Fruit fly (Drosophila melanogaster) whole organism, wandering third instar larva: ENCODE results near the gene CG43318.

ENCODE experiments used
- Abd-B ChIP-seq: fragments of >200 bp; optimal IDR thresholded peaks from 2 replicates; lab custom pipeline; 2017; ENCODE audit warnings: missing biosample characterization, missing genetic modification characterization
- CG32264 ChIP-seq: fragments of 200-800 bp; sonication (Bioruptor generic); optimal IDR thresholded peaks from 2 replicates; lab custom pipeline; 2016; ENCODE audit warnings: missing biosample characterization, missing genetic modification characterization
- CG9705 ChIP-seq: fragments of 200-800 bp; sonication (Bioruptor generic); optimal IDR thresholded peaks from 2 replicates; lab custom pipeline; 2018; ENCODE audit warnings: missing biosample characterization, mild to moderate bottlenecking, missing genetic modification characterization
- CrebA ChIP-seq: fragments of 200-800 bp; sonication (Bioruptor generic); optimal IDR thresholded peaks from 2 replicates; lab custom pipeline; 2016; ENCODE audit warnings: missing biosample characterization, mild to moderate bottlenecking, missing genetic modification characterization, borderline replicate concordance
- Dfd ChIP-seq: fragments of >200 bp; optimal IDR thresholded peaks from 2 replicates; lab custom pipeline; 2017; ENCODE audit warnings: missing biosample characterization, missing genetic modification characterization
- Dif ChIP-seq: fragments of 200-275, 200-300 bp; sonication (Bioruptor generic); optimal IDR thresholded peaks from 2 replicates; lab custom pipeline; 2018; ENCODE audit warnings: missing biosample characterization, missing genetic modification characterization; ENCODE audit not compliant: partially characterized antibody
- GATAd ChIP-seq: sonication (Bioruptor generic); optimal IDR thresholded peaks from 2 replicates; lab custom pipeline; 2016; ENCODE audit warnings: missing biosample characterization, missing genetic modification characterization
- HLH106 ChIP-seq: fragments of 200-800 bp; optimal IDR thresholded peaks from 3 replicates; lab custom pipeline; 2019; ENCODE audit warnings: missing biosample characterization, mild to moderate bottlenecking, missing genetic modification characterization, moderate library complexity
- Hnf4 ChIP-seq: fragments of 200-800 bp; sonication (Bioruptor generic); optimal IDR thresholded peaks from 2 replicates; lab custom pipeline; 2016; ENCODE audit warnings: missing biosample characterization, mild to moderate bottlenecking, missing genetic modification characterization
- Hr78 ChIP-seq: fragments of >200 bp; optimal IDR thresholded peaks from 2 replicates; lab custom pipeline; 2017; ENCODE audit warnings: missing biosample characterization, missing genetic modification characterization
- Hr83 ChIP-seq: fragments of 200-300 bp; sonication (Bioruptor generic); optimal IDR thresholded peaks from 2 replicates; lab custom pipeline; 2016; ENCODE audit warnings: missing biosample characterization, mild to moderate bottlenecking, missing genetic modification characterization, moderate library complexity; ENCODE audit not compliant: poor library complexity, severe bottlenecking
- Jra ChIP-seq: sonication (Bioruptor generic); optimal IDR thresholded peaks from 2 replicates; lab custom pipeline; 2016; ENCODE audit warnings: missing biosample characterization, missing genetic modification characterization
- Mio ChIP-seq: sonication (Bioruptor generic); optimal IDR thresholded peaks from 2 replicates; lab custom pipeline; 2016; ENCODE audit warnings: missing biosample characterization, missing genetic modification characterization
- Myc ChIP-seq: fragments of >200 bp; optimal IDR thresholded peaks from 2 replicates; lab custom pipeline; 2017
- N ChIP-seq: fragments of >200 bp; optimal IDR thresholded peaks from 2 replicates; lab custom pipeline; 2018; ENCODE audit warnings: missing biosample characterization, missing external identifiers, missing genetic modification characterization
- OdsH ChIP-seq: fragments of 200-800 bp; sonication (Bioruptor generic); optimal IDR thresholded peaks from 2 replicates; lab custom pipeline; 2016; ENCODE audit warnings: missing biosample characterization, mild to moderate bottlenecking, missing genetic modification characterization
- Rel ChIP-seq, 2 experiments: fragments of 200-800 bp; sonication (Bioruptor generic) in 1 of 2; optimal IDR thresholded peaks; 2 replicates in 1 of 2; 3 replicates in 1 of 2; lab custom pipeline; 2016 to 2019; ENCODE audit warnings: mild to moderate bottlenecking in 2 of 2, missing biosample characterization in 2 of 2, missing genetic modification characterization in 2 of 2, moderate library complexity in 1 of 2
- Sp1 ChIP-seq: fragments of 200-800 bp; sonication (Bioruptor generic); optimal IDR thresholded peaks from 3 replicates; lab custom pipeline; 2019; ENCODE audit warnings: missing biosample characterization, mild to moderate bottlenecking, missing genetic modification characterization, moderate library complexity
- Vsx2 ChIP-seq: fragments of 200-300, 225-300 bp; sonication (Bioruptor generic); optimal IDR thresholded peaks from 2 replicates; lab custom pipeline; 2018; ENCODE audit warnings: missing biosample characterization, missing genetic modification characterization; ENCODE audit not compliant: partially characterized antibody
- br ChIP-seq: fragments of 200-800 bp; sonication (Bioruptor generic); optimal IDR thresholded peaks from 2 replicates; lab custom pipeline; 2016; ENCODE audit warnings: missing biosample characterization, missing genetic modification characterization
- brk ChIP-seq: fragments of 200-800 bp; sonication (Bioruptor generic); optimal IDR thresholded peaks from 2 replicates; lab custom pipeline; 2016; ENCODE audit warnings: missing biosample characterization, mild to moderate bottlenecking, missing genetic modification characterization
- dl ChIP-seq, 2 experiments: fragments of 175-275, 200-275 bp in 1 of 2; fragments of 200-275 bp in 1 of 2; sonication (Bioruptor generic); optimal IDR thresholded peaks; lab custom pipeline; 2018; ENCODE audit warnings: mild to moderate bottlenecking in 2 of 2, missing biosample characterization in 2 of 2, missing genetic modification characterization in 2 of 2, moderate library complexity in 2 of 2; ENCODE audit not compliant: partially characterized antibody in 2 of 2, insufficient read depth in 1 of 2
- dmrt93B ChIP-seq: fragments of 200-800 bp; sonication (Bioruptor generic); optimal IDR thresholded peaks from 2 replicates; lab custom pipeline; 2018; ENCODE audit warnings: missing biosample characterization, mild to moderate bottlenecking, missing genetic modification characterization
- dsf ChIP-seq: sonication (Bioruptor generic); optimal IDR thresholded peaks from 2 replicates; lab custom pipeline; 2016; ENCODE audit warnings: missing biosample characterization, missing genetic modification characterization, borderline replicate concordance
- ey ChIP-seq: fragments of 200-800 bp; sonication (Bioruptor generic); optimal IDR thresholded peaks from 2 replicates; lab custom pipeline; 2016; ENCODE audit warnings: missing biosample characterization, missing genetic modification characterization
- foxo ChIP-seq, 2 experiments: fragments of 200-800 bp; sonication (Bioruptor generic); optimal IDR thresholded peaks; 2 replicates in 1 of 2; 3 replicates in 1 of 2; lab custom pipeline; 2016 to 2017; ENCODE audit warnings: missing biosample characterization in 2 of 2, missing genetic modification characterization in 2 of 2
- fru ChIP-seq: fragments of 200-800 bp; sonication (Bioruptor generic); optimal IDR thresholded peaks from 3 replicates; lab custom pipeline; 2016; ENCODE audit warnings: missing biosample characterization, mild to moderate bottlenecking, missing genetic modification characterization
- h ChIP-seq: fragments of 200-800 bp; sonication (Bioruptor generic); optimal IDR thresholded peaks from 3 replicates; lab custom pipeline; 2016; ENCODE audit warnings: missing biosample characterization, mild to moderate bottlenecking, missing genetic modification characterization
- jim ChIP-seq: fragments of 175-275, 200-325 bp; sonication (Bioruptor generic); optimal IDR thresholded peaks from 2 replicates; lab custom pipeline; 2016; ENCODE audit warnings: missing biosample characterization, mild to moderate bottlenecking, missing genetic modification characterization
- lola ChIP-seq: fragments of >200 bp; optimal IDR thresholded peaks from 2 replicates; lab custom pipeline; 2017; ENCODE audit warnings: missing biosample characterization, missing genetic modification characterization
- pan ChIP-seq: fragments of >200 bp; optimal IDR thresholded peaks from 2 replicates; lab custom pipeline; 2017
- psq ChIP-seq: fragments of 200-800 bp; sonication (Bioruptor generic); optimal IDR thresholded peaks from 3 replicates; lab custom pipeline; 2017; ENCODE audit warnings: missing biosample characterization, mild to moderate bottlenecking, missing genetic modification characterization, moderate library complexity
- rgr ChIP-seq: fragments of 200-800 bp; sonication (Bioruptor generic); optimal IDR thresholded peaks from 3 replicates; lab custom pipeline; 2016; ENCODE audit warnings: missing biosample characterization, mild to moderate bottlenecking, missing genetic modification characterization
- sage ChIP-seq: fragments of 200-800 bp; sonication (Bioruptor generic); optimal IDR thresholded peaks from 2 replicates; lab custom pipeline; 2016; ENCODE audit warnings: missing biosample characterization, mild to moderate bottlenecking, missing genetic modification characterization
- sv ChIP-seq: fragments of 200-800 bp; sonication (Bioruptor generic); optimal IDR thresholded peaks from 3 replicates; lab custom pipeline; 2016; ENCODE audit warnings: missing biosample characterization, missing genetic modification characterization
- tai ChIP-seq: sonication (Bioruptor generic); optimal IDR thresholded peaks from 2 replicates; lab custom pipeline; 2016; ENCODE audit warnings: missing biosample characterization, missing genetic modification characterization
- usp ChIP-seq: fragments of >200 bp; optimal IDR thresholded peaks from 2 replicates; lab custom pipeline; 2017; ENCODE audit warnings: missing biosample characterization, missing genetic modification characterization
- woc ChIP-seq: sonication (Bioruptor generic); optimal IDR thresholded peaks from 2 replicates; lab custom pipeline; 2016; ENCODE audit warnings: missing biosample characterization, mild to moderate bottlenecking, missing genetic modification characterization

CG43318 gene

DNA sequence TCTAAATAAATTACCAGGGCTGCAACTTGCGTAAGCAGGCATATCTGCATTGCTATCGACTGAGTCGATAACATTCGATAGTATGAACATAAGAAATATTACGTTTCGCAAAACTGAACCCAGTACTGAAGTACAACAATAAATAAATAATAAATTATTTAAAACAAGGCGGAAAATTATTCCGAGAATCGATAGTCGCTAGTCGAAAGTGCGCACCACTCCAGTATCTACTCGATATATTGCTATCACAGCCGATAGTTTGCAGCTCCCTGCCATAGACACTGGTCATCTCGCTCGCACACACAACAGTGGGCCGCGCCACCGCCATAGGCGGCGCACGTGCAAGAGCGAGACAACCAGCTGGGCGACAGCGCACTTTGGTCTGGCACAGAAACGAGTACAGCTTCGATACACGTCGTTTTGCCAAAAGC is 39.8 kb downstream of the CG43318 start, which contains the start of gene nsl1 (continued):
- TF ChIP-seq Dfd (GFP tag; lab: Kevin White, UChicago) (no peak), CG32264 (GFP tag; lab: Kevin White, UChicago) (no peak), OdsH (GFP tag; lab: Kevin White, UChicago) (peak; percentile 35), Rel (GFP tag; optimal IDR thresholded peaks at IDR 0.05; lab: Kevin White, UChicago) (peak; percentile 52), Rel (tag; optimal IDR thresholded peaks at IDR 0.05; lab: Kevin White, UChicago) (peak; percentile 25), jim (GFP tag; lab: Kevin White, UChicago) (no peak), Sp1 (GFP tag; lab: Kevin White, UChicago) (peak; percentile 54)

DNA sequence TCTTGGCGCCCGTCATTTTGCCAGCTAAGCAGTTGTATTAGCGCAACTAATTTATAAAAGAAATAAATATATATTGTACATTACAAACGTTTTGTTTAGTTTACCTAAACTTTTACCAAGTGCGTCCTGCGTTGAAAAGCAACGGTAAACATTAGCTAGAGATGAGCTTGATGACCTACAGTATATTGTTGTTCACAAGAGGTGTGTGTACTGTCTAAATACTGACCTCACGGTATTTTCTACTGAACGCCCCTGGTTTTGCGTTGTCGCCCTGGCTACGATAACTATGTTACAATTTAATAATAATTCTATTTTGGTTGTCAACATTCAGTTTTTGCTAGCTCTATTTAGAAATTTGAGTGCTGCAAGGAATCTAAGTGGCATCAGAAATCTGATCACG is 40.8 kb downstream of the CG43318 start, which contains the start of gene Acyp2:
Gene Acyp2 (plus strand): TSS at position 262 of the 400 bp plus-strand sequence.
- TF ChIP-seq h (GFP tag; lab: Kevin White, UChicago) (no peak), brk (GFP tag; lab: Kevin White, UChicago) (no peak), usp (no peak), ey (GFP tag; lab: Kevin White, UChicago) (peak; percentile 17), br (GFP tag; lab: Kevin White, UChicago) (no peak), lola (GFP tag; lab: Kevin White, UChicago) (no peak), jim (GFP tag; lab: Kevin White, UChicago) (peak; percentile 44), GATAd (GFP tag; lab: Kevin White, UChicago) (no peak), CG32264 (GFP tag; lab: Kevin White, UChicago) (no peak), dl (GFP tag; optimal IDR thresholded peaks at IDR 0.05; lab: Kevin White, UChicago; ENCODE audit: insufficient read depth in 1 of 2, partially characterized antibody in 2 of 2) (no peak), foxo (GFP tag; optimal IDR thresholded peaks at IDR 0.05; lab: Kevin White, UChicago) (peak in 1 of 2 experiments; percentile 53), Dif (GFP tag; lab: Kevin White, UChicago) (no peak), Dfd (GFP tag; lab: Kevin White, UChicago) (no peak), rgr (peak; percentile 14), psq (GFP tag; lab: Kevin White, UChicago) (no peak), CrebA (GFP tag; lab: Kevin White, UChicago) (no peak), Vsx2 (GFP tag; lab: Kevin White, UChicago) (no peak), fru (no peak), Hr78 (GFP tag; lab: Kevin White, UChicago) (no peak), sage (no peak), Hr83 (GFP tag; lab: Kevin White, UChicago) (peak; percentile 86), dsf (GFP tag; lab: Kevin White, UChicago) (no peak), Abd-B (GFP tag; lab: Kevin White, UChicago) (no peak), Sp1 (GFP tag; lab: Kevin White, UChicago) (no peak), tai (GFP tag; lab: Kevin White, UChicago) (no peak), dmrt93B (GFP tag; lab: Kevin White, UChicago) (no peak), woc (GFP tag; lab: Kevin White, UChicago) (no peak), pan (no peak), Rel (GFP tag; optimal IDR thresholded peaks at IDR 0.05; lab: Kevin White, UChicago) (no peak), Rel (tag; optimal IDR thresholded peaks at IDR 0.05; lab: Kevin White, UChicago) (no peak), HLH106 (tag; lab: Kevin White, UChicago) (peak; percentile 26), OdsH (GFP tag; lab: Kevin White, UChicago) (no peak), CG9705 (GFP tag; lab: Kevin White, UChicago) (peak; percentile 8), Mio (no peak), Jra (peak; percentile 62), Myc (lab: Kevin White, UChicago) (no peak), N (GFP tag; lab: Kevin White, UChicago) (no peak), sv (GFP tag; lab: Kevin White, UChicago) (peak; percentile 48), Hnf4 (peak; percentile 69)
